Worm (Caenorhabditis elegans): ENCODE results near the gene C32D5.7.
A peak's percentile ranks its signal among the peaks of the same experiment; 100 is the strongest.

Gene C32D5.7

DNA sequence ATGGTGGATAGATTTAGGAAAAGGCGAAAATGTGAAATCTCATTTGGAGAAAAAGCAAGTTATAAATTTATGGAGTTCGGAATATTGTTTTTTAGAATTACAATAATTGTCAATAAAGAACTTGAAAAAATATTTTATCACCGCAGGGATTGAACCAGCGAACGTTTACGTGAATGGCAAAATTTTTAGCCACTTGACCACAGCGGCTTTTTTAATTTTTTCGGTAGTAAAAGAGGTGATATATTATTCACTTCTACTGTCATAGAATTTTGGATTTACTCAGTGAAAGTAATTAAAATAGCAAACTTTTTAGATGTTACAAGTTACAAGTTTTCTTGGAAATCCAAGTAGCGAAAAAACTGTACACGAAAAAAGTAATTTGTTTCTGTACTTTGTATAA lies 18.4 kb upstream of the C32D5.7 start:
- no peak for TF ChIP-seq elt-3 (tag; optimal IDR thresholded peaks at IDR 0.05)
- TF ChIP-seq unc-62 (GFP tag; optimal IDR thresholded peaks at IDR 0.05) = no peak
- no peak for TF ChIP-seq ceh-83 (GFP tag; optimal IDR thresholded peaks at IDR 0.05)
- TF ChIP-seq nhr-237 (tag; optimal IDR thresholded peaks at IDR 0.05) = no peak
- TF ChIP-seq sptf-1 (tag; optimal IDR thresholded peaks at IDR 0.05) = no peak
- no peak for TF ChIP-seq ces-1 (GFP tag; optimal IDR thresholded peaks at IDR 0.05)
- TF ChIP-seq lsy-2 (tag; optimal IDR thresholded peaks at IDR 0.05) = no peak
- TF ChIP-seq pha-4 (tag; optimal IDR thresholded peaks at IDR 0.05) = no peak
- no peak for TF ChIP-seq ham-2 (GFP tag; optimal IDR thresholded peaks at IDR 0.05)
- no peak for TF ChIP-seq mls-2 (tag; optimal IDR thresholded peaks at IDR 0.05)
- TF ChIP-seq mab-5 (tag; optimal IDR thresholded peaks at IDR 0.05) = no peak
- TF ChIP-seq drap-1 (GFP tag; optimal IDR thresholded peaks at IDR 0.05) = no peak
- no peak for TF ChIP-seq zip-8 (tag; optimal IDR thresholded peaks at IDR 0.05)
- TF ChIP-seq ztf-11 (tag; optimal IDR thresholded peaks at IDR 0.05) = no peak
- no peak for TF ChIP-seq bed-3 (GFP tag; optimal IDR thresholded peaks at IDR 0.05)
- no peak for TF ChIP-seq M03D4.4 (tag; optimal IDR thresholded peaks at IDR 0.05)
- TF ChIP-seq tbx-8 (GFP tag; optimal IDR thresholded peaks at IDR 0.05) = no peak

DNA sequence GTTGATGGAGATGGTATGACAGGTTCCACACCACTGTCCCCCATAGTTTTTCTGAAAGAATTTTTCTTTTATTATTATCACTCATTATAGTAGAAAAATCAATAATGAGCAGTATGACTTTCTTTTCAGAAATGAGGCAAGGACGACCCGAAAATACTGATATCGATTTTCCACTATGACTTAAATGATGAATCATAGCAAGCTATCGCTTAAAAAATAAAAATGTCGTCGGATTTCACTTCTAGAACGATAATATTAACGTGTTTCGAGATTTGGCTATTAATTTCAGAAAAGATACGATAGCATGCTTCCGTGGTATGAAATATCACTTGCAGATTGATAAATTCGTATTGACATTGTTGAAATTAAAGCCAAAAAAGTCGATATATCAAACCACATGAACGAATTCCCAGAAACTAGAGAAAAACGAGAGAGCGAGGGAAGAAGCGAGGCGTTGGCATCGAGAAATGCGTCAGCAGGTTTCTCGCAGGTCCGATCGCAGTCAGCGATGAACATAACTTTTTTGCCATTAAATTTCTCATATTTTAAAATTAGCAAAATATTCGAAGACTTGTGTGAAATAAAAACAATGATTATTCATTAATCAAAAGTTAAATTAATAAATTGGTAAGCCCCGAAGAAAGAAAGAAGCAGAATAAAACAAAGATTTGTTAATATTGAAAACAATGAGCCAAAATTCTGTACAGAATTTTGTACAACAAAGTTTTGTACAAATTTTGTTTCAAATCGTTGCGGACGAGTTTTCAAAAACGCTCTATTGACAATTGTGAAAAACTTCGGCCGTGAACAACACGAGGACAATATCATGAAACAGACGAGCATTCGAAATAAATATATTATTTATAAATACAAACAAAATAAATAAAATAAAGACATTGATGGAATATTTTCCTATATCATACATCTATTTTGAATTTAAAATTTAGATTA lies 15.8 kb upstream of the C32D5.7 start, which contains the start of gene C32D5.11:
Gene C32D5.11 (minus strand): TSS at position 51 of the 951 bp plus-strand sequence.
- TF ChIP-seq pha-4 (tag; optimal IDR thresholded peaks at IDR 0.05) = no peak
- TF ChIP-seq sptf-1 (tag; optimal IDR thresholded peaks at IDR 0.05) = peak; percentile 55
- TF ChIP-seq lin-13 (tag; optimal IDR thresholded peaks at IDR 0.05) = peak; percentile 52
- peak; percentile 16 for TF ChIP-seq unc-120 (tag; optimal IDR thresholded peaks at IDR 0.05; ENCODE audit: poor library complexity, severe bottlenecking)
- TF ChIP-seq mep-1 (tag; optimal IDR thresholded peaks at IDR 0.05) = peak; percentile 53
- peak; percentile 20 for TF ChIP-seq ces-1 (GFP tag; optimal IDR thresholded peaks at IDR 0.05)
- TF ChIP-seq hlh-1 (tag; optimal IDR thresholded peaks at IDR 0.05) = peak; percentile 37
- TF ChIP-seq lsy-2 (tag; optimal IDR thresholded peaks at IDR 0.05) = peak; percentile 38
- no peak for TF ChIP-seq cnd-1 (tag; optimal IDR thresholded peaks at IDR 0.05)

DNA sequence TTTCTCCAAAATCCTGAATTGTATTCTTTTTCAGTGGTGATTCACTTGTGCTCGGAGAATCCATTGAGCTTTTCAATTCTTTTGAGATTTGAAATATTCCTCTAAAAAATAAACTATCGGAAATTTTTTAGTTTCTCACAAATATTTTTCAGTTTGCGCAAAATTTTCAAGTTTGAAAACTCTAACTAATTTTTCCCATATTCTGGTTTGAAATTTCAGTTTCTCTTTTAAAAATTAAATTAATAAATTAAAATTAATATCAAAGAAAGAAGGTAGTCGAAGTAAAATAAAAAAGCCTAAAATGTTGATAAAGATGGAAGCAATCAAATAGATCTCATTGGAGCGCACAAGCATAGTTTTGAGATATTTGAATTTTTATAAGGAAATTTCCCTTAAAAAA lies 12.0 kb upstream of the C32D5.7 start, which contains the start of gene C32D5.10:
Gene C32D5.10 (minus strand): TSS at position 101 of the 400 bp plus-strand sequence.
- TF ChIP-seq lin-32 (GFP tag; optimal IDR thresholded peaks at IDR 0.05) = no peak
- no peak for TF ChIP-seq ztf-11 (tag; optimal IDR thresholded peaks at IDR 0.05)
- no peak for TF ChIP-seq hlh-1 (tag; optimal IDR thresholded peaks at IDR 0.05)
- no peak for TF ChIP-seq cnd-1 (tag; optimal IDR thresholded peaks at IDR 0.05)
- TF ChIP-seq mep-1 (tag; optimal IDR thresholded peaks at IDR 0.05) = no peak
- TF ChIP-seq ceh-39 (tag; optimal IDR thresholded peaks at IDR 0.05) = no peak
- no peak for TF ChIP-seq elt-1 (tag; optimal IDR thresholded peaks at IDR 0.05; ENCODE audit: borderline replicate concordance, insufficient read depth)
- no peak for TF ChIP-seq unc-62 (GFP tag; optimal IDR thresholded peaks at IDR 0.05)
- no peak for TF ChIP-seq lin-13 (tag; optimal IDR thresholded peaks at IDR 0.05)
- TF ChIP-seq ham-2 (GFP tag; optimal IDR thresholded peaks at IDR 0.05) = no peak
- no peak for TF ChIP-seq nhr-2 (tag; optimal IDR thresholded peaks at IDR 0.05)
- no peak for TF ChIP-seq sptf-1 (tag; optimal IDR thresholded peaks at IDR 0.05)
- TF ChIP-seq drap-1 (GFP tag; optimal IDR thresholded peaks at IDR 0.05) = no peak
- TF ChIP-seq bed-3 (GFP tag; optimal IDR thresholded peaks at IDR 0.05) = no peak
- TF ChIP-seq mls-2 (tag; optimal IDR thresholded peaks at IDR 0.05) = no peak
- TF ChIP-seq mab-5 (tag; optimal IDR thresholded peaks at IDR 0.05) = no peak
- TF ChIP-seq elt-3 (tag; optimal IDR thresholded peaks at IDR 0.05) = no peak
- no peak for TF ChIP-seq pha-4 (tag; optimal IDR thresholded peaks at IDR 0.05)

DNA sequence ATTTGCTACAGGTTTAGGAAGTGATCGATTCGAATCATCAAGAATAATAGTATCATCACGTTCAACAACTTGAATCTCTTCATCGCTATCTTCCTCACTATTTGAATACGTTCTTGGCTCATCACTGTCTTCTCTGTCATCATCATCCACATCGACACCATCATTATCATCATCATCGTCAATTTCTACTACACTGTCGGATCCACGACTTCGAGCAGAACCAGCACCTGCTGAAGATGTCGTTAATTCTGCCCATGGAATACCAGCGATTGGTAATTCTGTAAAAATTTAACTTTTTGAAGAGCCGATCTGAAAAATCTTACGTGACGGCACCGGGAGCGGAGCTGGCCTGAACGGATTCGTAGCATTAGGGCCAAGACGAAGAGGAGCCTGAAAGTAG lies 10.1 kb upstream of the C32D5.7 start:
- TF ChIP-seq drap-1 (GFP tag; optimal IDR thresholded peaks at IDR 0.05) (no peak), pha-4 (tag; optimal IDR thresholded peaks at IDR 0.05) (no peak), cnd-1 (tag; optimal IDR thresholded peaks at IDR 0.05) (no peak), M03D4.4 (tag; optimal IDR thresholded peaks at IDR 0.05) (no peak), elt-1 (tag; optimal IDR thresholded peaks at IDR 0.05; ENCODE audit: borderline replicate concordance, insufficient read depth) (no peak)

DNA sequence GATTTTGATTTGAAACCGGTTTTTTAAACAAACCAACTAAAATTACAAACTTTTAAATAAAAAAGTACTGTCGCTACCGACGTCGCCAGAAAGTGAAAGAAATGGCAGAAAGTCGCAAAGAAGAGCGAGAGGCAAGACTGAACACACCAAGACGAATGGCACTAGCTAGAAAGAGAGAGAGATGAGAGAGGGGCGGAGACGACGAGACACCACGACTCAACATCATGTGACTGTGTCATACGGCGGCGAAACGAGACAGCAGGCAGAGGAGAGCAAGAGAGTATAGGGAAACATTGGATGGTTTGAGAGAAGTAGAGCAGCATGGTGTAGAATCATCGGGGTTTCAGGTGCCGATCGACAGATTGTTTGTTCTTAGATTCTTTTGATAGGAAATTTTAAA lies 8.5 kb upstream of the C32D5.7 start:
- TF ChIP-seq ceh-83 (GFP tag; optimal IDR thresholded peaks at IDR 0.05) (no peak), cnd-1 (tag; optimal IDR thresholded peaks at IDR 0.05) (no peak), ham-2 (GFP tag; optimal IDR thresholded peaks at IDR 0.05) (peak; percentile 68), mab-5 (tag; optimal IDR thresholded peaks at IDR 0.05) (no peak), hlh-1 (tag; optimal IDR thresholded peaks at IDR 0.05) (peak; percentile 87), nhr-237 (tag; optimal IDR thresholded peaks at IDR 0.05) (peak; percentile 29), snpc-4 (tag; optimal IDR thresholded peaks at IDR 0.05) (no peak), blmp-1 (tag; optimal IDR thresholded peaks at IDR 0.05) (peak; percentile 31), lin-32 (GFP tag; optimal IDR thresholded peaks at IDR 0.05) (no peak), ztf-11 (tag; optimal IDR thresholded peaks at IDR 0.05) (peak; percentile 25), sem-2 (GFP tag; optimal IDR thresholded peaks at IDR 0.05) (no peak), bed-3 (GFP tag; optimal IDR thresholded peaks at IDR 0.05) (no peak), nhr-76 (tag; optimal IDR thresholded peaks at IDR 0.05) (no peak), ceh-39 (tag; optimal IDR thresholded peaks at IDR 0.05) (no peak), unc-62 (GFP tag; optimal IDR thresholded peaks at IDR 0.05) (peak; percentile 83), ceh-43 (GFP tag; optimal IDR thresholded peaks at IDR 0.05) (no peak), unc-39 (tag; optimal IDR thresholded peaks at IDR 0.05) (no peak), pha-4 (tag; optimal IDR thresholded peaks at IDR 0.05) (peak; percentile 91), unc-120 (tag; optimal IDR thresholded peaks at IDR 0.05; ENCODE audit: poor library complexity, severe bottlenecking) (peak; percentile 36), tbx-8 (GFP tag; optimal IDR thresholded peaks at IDR 0.05) (no peak), lsy-2 (tag; optimal IDR thresholded peaks at IDR 0.05) (peak; percentile 53), mls-2 (tag; optimal IDR thresholded peaks at IDR 0.05) (no peak), sptf-1 (tag; optimal IDR thresholded peaks at IDR 0.05) (no peak), flh-1 (GFP tag; optimal IDR thresholded peaks at IDR 0.05) (no peak), elt-3 (tag; optimal IDR thresholded peaks at IDR 0.05) (no peak), drap-1 (GFP tag; optimal IDR thresholded peaks at IDR 0.05) (no peak), nhr-2 (tag; optimal IDR thresholded peaks at IDR 0.05) (peak; percentile 22), ces-1 (GFP tag; optimal IDR thresholded peaks at IDR 0.05) (no peak), mep-1 (tag; optimal IDR thresholded peaks at IDR 0.05) (peak; percentile 74), lin-13 (tag; optimal IDR thresholded peaks at IDR 0.05) (peak; percentile 4)
